Fruit fly (Drosophila melanogaster) whole organism, embryonic: Measurements from ENCODE around the gene kay.

Experiments
- ATbp ChIP-seq: fragments of 200-800 bp; sonication (Bioruptor generic); optimal IDR thresholded peaks from 2 replicates; lab custom pipeline; 2017; ENCODE audit warnings: missing biosample characterization, mild to moderate bottlenecking, missing genetic modification characterization, missing genetic modification reagents
- Abd-B ChIP-seq: fragments of 200-800 bp; sonication (Bioruptor generic); optimal IDR thresholded peaks from 2 replicates; lab custom pipeline; 2018; ENCODE audit warnings: missing biosample characterization, mild to moderate bottlenecking, missing genetic modification characterization, moderate library complexity
- Ada2b ChIP-seq: fragments of 200-800 bp; sonication (Bioruptor generic); IDR thresholded peaks from 2 replicates; pipeline ENCODE4 v1.3.6; 2022; ENCODE audit warnings: missing biosample characterization, missing genetic modification characterization
- Asciz ChIP-seq: fragments of 200-800 bp; sonication (Bioruptor generic); optimal IDR thresholded peaks from 2 replicates; lab custom pipeline; 2017; ENCODE audit warnings: missing biosample characterization, mild to moderate bottlenecking, missing genetic modification characterization, missing genetic modification reagents
- BtbVII ChIP-seq: fragments of 200-800 bp; sonication (Bioruptor generic); optimal IDR thresholded peaks from 3 replicates; lab custom pipeline; 2017; ENCODE audit warnings: missing biosample characterization, mild to moderate bottlenecking, missing genetic modification characterization
- CG10147 ChIP-seq: fragments of 200-800 bp; sonication (Bioruptor generic); optimal IDR thresholded peaks from 2 replicates; lab custom pipeline; 2019; ENCODE audit warnings: missing biosample characterization, mild to moderate bottlenecking, missing genetic modification characterization, moderate library complexity
- CG10321 ChIP-seq: fragments of 200-800 bp; sonication (Bioruptor generic); IDR thresholded peaks from 2 replicates; pipeline ENCODE4 v1.3.6; 2022; ENCODE audit warnings: missing biosample characterization, missing genetic modification characterization
- CG13287 ChIP-seq: fragments of 200-800 bp; sonication (Bioruptor generic); IDR thresholded peaks from 2 replicates; pipeline ENCODE4 v1.3.6; 2022; ENCODE audit warnings: missing biosample characterization, missing genetic modification characterization; ENCODE audit not compliant: partially characterized antibody
- CG14667 ChIP-seq: fragments of 200-800 bp; sonication (Bioruptor generic); IDR thresholded peaks from 2 replicates; pipeline ENCODE4 v1.3.6; 2022; ENCODE audit warnings: missing biosample characterization, missing genetic modification characterization
- CG14710 ChIP-seq: fragments of 200-800 bp; sonication (Bioruptor generic); optimal IDR thresholded peaks from 3 replicates; lab custom pipeline; 2019; ENCODE audit warnings: missing biosample characterization, mild to moderate bottlenecking, missing genetic modification characterization, moderate library complexity
- CG17385 ChIP-seq: fragments of 200-800 bp; sonication (Bioruptor generic); optimal IDR thresholded peaks from 3 replicates; lab custom pipeline; 2018; ENCODE audit warnings: missing biosample characterization, mild to moderate bottlenecking, missing genetic modification characterization
- CG18764 ChIP-seq: fragments of 200-800 bp; sonication (Bioruptor generic); optimal IDR thresholded peaks from 3 replicates; lab custom pipeline; 2016; ENCODE audit warnings: missing biosample characterization, missing genetic modification characterization
- CG30020 ChIP-seq: fragments of 200-800 bp; optimal IDR thresholded peaks from 2 replicates; lab custom pipeline; 2019; ENCODE audit warnings: missing biosample characterization, mild to moderate bottlenecking, missing genetic modification characterization, moderate library complexity
- CG30431 ChIP-seq: fragments of 200-800 bp; sonication (Bioruptor generic); optimal IDR thresholded peaks from 2 replicates; lab custom pipeline; 2017; ENCODE audit warnings: missing biosample characterization, missing genetic modification characterization
- CG3065 ChIP-seq: fragments of 200-800 bp; sonication (Bioruptor generic); optimal IDR thresholded peaks from 2 replicates; lab custom pipeline; 2016; ENCODE audit warnings: missing biosample characterization, missing genetic modification characterization
- CG34224 ChIP-seq: fragments of 200-800 bp; sonication (Bioruptor generic); IDR thresholded peaks from 3 replicates; pipeline ENCODE4 v1.3.6; 2022; ENCODE audit warnings: missing biosample characterization, missing genetic modification characterization; ENCODE audit not compliant: partially characterized antibody
- CG42726 ChIP-seq: fragments of 200-800 bp; sonication (Bioruptor generic); IDR thresholded peaks from 2 replicates; pipeline ENCODE4 v1.3.6; 2022; ENCODE audit warnings: missing biosample characterization, missing genetic modification characterization; ENCODE audit not compliant: partially characterized antibody
- CG6254 ChIP-seq: fragments of 200-800 bp; sonication (Bioruptor generic); optimal IDR thresholded peaks from 3 replicates; lab custom pipeline; 2017; ENCODE audit warnings: mild to moderate bottlenecking, missing biosample characterization, missing genetic modification reagents, missing genetic modification characterization
- CG7357 ChIP-seq: fragments of 200-800 bp; sonication (Bioruptor generic); IDR thresholded peaks from 3 replicates; pipeline ENCODE4 v1.3.6; 2022; ENCODE audit warnings: missing biosample characterization, missing genetic modification characterization
- CG7963 ChIP-seq: fragments of 200-800 bp; sonication (Bioruptor generic); IDR thresholded peaks from 3 replicates; pipeline ENCODE4 v1.3.6; 2022; ENCODE audit warnings: missing biosample characterization, missing genetic modification characterization; ENCODE audit not compliant: partially characterized antibody
- CG9727 ChIP-seq: fragments of 200-800 bp; sonication (Bioruptor generic); optimal IDR thresholded peaks from 3 replicates; lab custom pipeline; 2017; ENCODE audit warnings: missing biosample characterization, mild to moderate bottlenecking, missing genetic modification characterization
- CoRest ChIP-seq: fragments of 200-800 bp; sonication (Bioruptor generic); optimal IDR thresholded peaks from 3 replicates; lab custom pipeline; 2018; ENCODE audit warnings: missing biosample characterization, mild to moderate bottlenecking, missing genetic modification characterization, moderate library complexity
- D19A ChIP-seq: fragments of 200-800 bp; optimal IDR thresholded peaks from 3 replicates; lab custom pipeline; 2019; ENCODE audit warnings: missing biosample characterization, mild to moderate bottlenecking, missing genetic modification characterization, moderate library complexity
- Dll ChIP-seq: fragments of 200-800 bp; sonication (Bioruptor generic); IDR thresholded peaks from 4 replicates; pipeline ENCODE4 v1.3.6; 2022; ENCODE audit warnings: missing biosample characterization, missing genetic modification characterization; ENCODE audit not compliant: partially characterized antibody
- E2f2 ChIP-seq: fragments of 200-800 bp; sonication (Bioruptor generic); IDR thresholded peaks from 2 replicates; pipeline ENCODE4 v1.3.6; 2022; ENCODE audit warnings: missing biosample characterization, missing genetic modification characterization
- Ets97D ChIP-seq: fragments of 200-800 bp; sonication (Bioruptor generic); optimal IDR thresholded peaks from 3 replicates; lab custom pipeline; 2016; ENCODE audit warnings: missing biosample characterization, missing genetic modification characterization
- Fer2 ChIP-seq: fragments of 200-800 bp; sonication (Bioruptor generic); optimal IDR thresholded peaks from 2 replicates; lab custom pipeline; 2018; ENCODE audit warnings: missing biosample characterization, mild to moderate bottlenecking, missing genetic modification characterization, moderate library complexity
- Fer3 ChIP-seq: fragments of 200-800 bp; sonication (Bioruptor generic); optimal IDR thresholded peaks from 2 replicates; lab custom pipeline; 2018; ENCODE audit warnings: missing biosample characterization, mild to moderate bottlenecking, missing genetic modification characterization, moderate library complexity
- Gug ChIP-seq: fragments of 200-800 bp; sonication (Bioruptor generic); IDR thresholded peaks from 4 replicates; pipeline ENCODE4 v1.3.6; 2022; ENCODE audit warnings: missing biosample characterization, missing genetic modification characterization
- Hr78 ChIP-seq, 2 experiments: fragments of 200-800 bp in 1 of 2; fragments of >200 bp in 1 of 2; sonication (Bioruptor generic) in 1 of 2; optimal IDR thresholded peaks; 2 replicates each; lab custom pipeline; 2017 to 2019; ENCODE audit warnings: missing biosample characterization in 2 of 2, missing genetic modification characterization in 2 of 2, mild to moderate bottlenecking in 1 of 2, moderate library complexity in 1 of 2
- Neu2 ChIP-seq: fragments of 200-800 bp; sonication (Bioruptor generic); optimal IDR thresholded peaks from 3 replicates; lab custom pipeline; 2016; ENCODE audit warnings: missing biosample characterization, missing genetic modification characterization, borderline replicate concordance
- Oli ChIP-seq: fragments of 200-800 bp; sonication (Bioruptor generic); optimal IDR thresholded peaks from 2 replicates; lab custom pipeline; 2018; ENCODE audit warnings: missing biosample characterization, mild to moderate bottlenecking, missing genetic modification characterization, moderate library complexity
- Optix ChIP-seq: fragments of 200-800 bp; sonication (Bioruptor generic); IDR thresholded peaks from 3 replicates; pipeline ENCODE4 v1.3.6; 2022; ENCODE audit warnings: missing biosample characterization, missing genetic modification characterization
- Ptx1 ChIP-seq: fragments of 200-800 bp; sonication (Bioruptor generic); IDR thresholded peaks from 2 replicates; pipeline ENCODE4 v1.3.6; 2022; ENCODE audit warnings: missing biosample characterization, missing genetic modification characterization
- Side ChIP-seq: fragments of 200-800 bp; sonication (Bioruptor generic); optimal IDR thresholded peaks from 2 replicates; lab custom pipeline; 2016; ENCODE audit warnings: missing biosample characterization, missing genetic modification characterization
- Spps ChIP-seq: fragments of 200-800 bp; sonication (Bioruptor generic); optimal IDR thresholded peaks from 2 replicates; lab custom pipeline; 2018; ENCODE audit warnings: missing biosample characterization, mild to moderate bottlenecking, missing genetic modification characterization
- ap ChIP-seq: fragments of 200-800 bp; sonication (Bioruptor generic); IDR thresholded peaks from 2 replicates; pipeline ENCODE4 v1.3.6; 2022; ENCODE audit warnings: missing biosample characterization, missing genetic modification characterization
- bab2 ChIP-seq: fragments of 200-800 bp; sonication (Bioruptor generic); optimal IDR thresholded peaks from 2 replicates; lab custom pipeline; 2016; ENCODE audit warnings: missing biosample characterization, missing genetic modification characterization
- cas ChIP-seq: fragments of 200-800 bp; sonication (Bioruptor generic); IDR thresholded peaks from 2 replicates; pipeline ENCODE4 v1.3.6; 2022; ENCODE audit warnings: missing biosample characterization, missing genetic modification characterization
- cato ChIP-seq: fragments of 200-800 bp; sonication (Bioruptor generic); optimal IDR thresholded peaks from 2 replicates; lab custom pipeline; 2016; ENCODE audit warnings: missing biosample characterization, missing genetic modification characterization, borderline replicate concordance
- ci ChIP-seq: fragments of 200-800 bp; sonication (Bioruptor generic); IDR thresholded peaks from 3 replicates; pipeline ENCODE4 v1.3.6; 2022; ENCODE audit warnings: missing biosample characterization, missing genetic modification characterization
- fd3F ChIP-seq: fragments of 200-800 bp; sonication (Bioruptor generic); optimal IDR thresholded peaks from 2 replicates; lab custom pipeline; 2018; ENCODE audit warnings: missing biosample characterization, mild to moderate bottlenecking, missing genetic modification characterization, moderate library complexity
- gcm2 ChIP-seq: fragments of 200-800 bp; sonication (Bioruptor generic); optimal IDR thresholded peaks from 2 replicates; lab custom pipeline; 2016; ENCODE audit warnings: missing biosample characterization, missing genetic modification characterization
- gsb ChIP-seq: fragments of 200-800 bp; sonication (Bioruptor generic); IDR thresholded peaks from 2 replicates; pipeline ENCODE4 v1.3.6; 2022; ENCODE audit warnings: missing biosample characterization, missing genetic modification characterization
- h ChIP-seq: fragments of >200 bp; optimal IDR thresholded peaks from 2 replicates; lab custom pipeline; 2017
- hth ChIP-seq: fragments of >200 bp; optimal IDR thresholded peaks from 2 replicates; lab custom pipeline; 2017; ENCODE audit warnings: inconsistent platforms
- ken ChIP-seq: fragments of 200-800 bp; sonication (Bioruptor generic); IDR thresholded peaks from 3 replicates; pipeline ENCODE4 v1.3.6; 2022; ENCODE audit warnings: missing biosample characterization, missing genetic modification characterization
- pnt ChIP-seq: fragments of 200-800 bp; sonication (Bioruptor generic); optimal IDR thresholded peaks from 3 replicates; lab custom pipeline; 2016; ENCODE audit warnings: missing biosample characterization, missing genetic modification characterization
- sens-2 ChIP-seq: fragments of 200-800 bp; sonication (Bioruptor generic); IDR thresholded peaks from 2 replicates; pipeline ENCODE4 v1.3.6; 2022; ENCODE audit warnings: missing biosample characterization, missing genetic modification characterization
- shn ChIP-seq: fragments of 200-800 bp; sonication (Bioruptor generic); optimal IDR thresholded peaks from 3 replicates; lab custom pipeline; 2016; ENCODE audit warnings: missing biosample characterization, missing genetic modification characterization
- zen ChIP-seq: fragments of 200-800 bp; sonication (Bioruptor generic); optimal IDR thresholded peaks from 3 replicates; lab custom pipeline; 2018; ENCODE audit warnings: missing biosample characterization, mild to moderate bottlenecking, missing genetic modification characterization, moderate library complexity
- zen2 ChIP-seq: fragments of 200-800 bp; sonication (Bioruptor generic); IDR thresholded peaks from 3 replicates; pipeline ENCODE4 v1.3.6; 2022; ENCODE audit warnings: missing biosample characterization, missing genetic modification characterization; ENCODE audit not compliant: partially characterized antibody

The kay gene

DNA sequence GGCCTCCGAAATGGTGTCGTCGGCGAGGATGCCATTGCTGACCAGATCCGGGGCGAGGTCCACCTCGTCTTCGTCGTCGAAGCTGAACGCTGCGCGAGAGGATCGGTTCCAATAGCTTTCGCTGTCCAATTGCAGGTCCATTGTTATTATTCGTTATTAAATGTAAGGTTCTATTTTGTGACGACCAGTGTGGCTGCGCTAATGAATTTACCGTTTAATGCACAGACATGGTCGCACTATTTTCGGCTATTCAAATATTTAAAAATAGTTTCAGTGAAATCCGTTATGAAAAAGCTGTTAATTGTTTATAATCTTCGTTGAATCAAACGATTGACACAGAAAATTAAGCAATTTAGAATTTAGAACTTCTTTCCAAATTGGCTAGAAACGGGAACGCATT lies 50.5 kb downstream of the kay start, which contains the start of gene Vps16B (continued):
- TF ChIP-seq CG17385 (GFP tag; lab: Kevin White, UChicago) (no peak), CG30020 (tag; lab: Kevin White, UChicago) (no peak), CG13287 (GFP tag; lab: Robert Waterston, UW) (peak; percentile 69), CG9727 (GFP tag; lab: Kevin White, UChicago) (no peak), ap (GFP tag; lab: Robert Waterston, UW) (no peak), Optix (no peak), Gug (GFP tag; lab: Robert Waterston, UW) (no peak), CG3065 (GFP tag; lab: Kevin White, UChicago) (no peak), CG10321 (GFP tag; lab: Robert Waterston, UW) (no peak), Fer2 (no peak), zen2 (0 out of 3 replicates have a peak, but pooled peaks have one; percentile 49), Ada2b (GFP tag; lab: Robert Waterston, UW) (no peak), gcm2 (GFP tag; lab: Kevin White, UChicago) (no peak), ken (no peak), CG6254 (GFP tag; lab: Kevin White, UChicago) (no peak), hth (no peak), CG30431 (GFP tag; lab: Kevin White, UChicago) (no peak), cas (GFP tag; lab: Robert Waterston, UW) (no peak), sens-2 (GFP tag; lab: Robert Waterston, UW) (no peak), cato (GFP tag; lab: Kevin White, UChicago) (no peak), gsb (GFP tag; lab: Robert Waterston, UW) (no peak), E2f2 (GFP tag; lab: Robert Waterston, UW) (peak; percentile 71), Dll (GFP tag; lab: Robert Waterston, UW) (peak; percentile 51; the same call in 1 of the 4 replicates), Ets97D (GFP tag; lab: Kevin White, UChicago) (peak; percentile 36), Ptx1 (GFP tag; lab: Robert Waterston, UW) (no peak), D19A (tag; lab: Kevin White, UChicago) (no peak), ci (no peak), Neu2 (GFP tag; lab: Kevin White, UChicago) (no peak), CG14667 (GFP tag; lab: Robert Waterston, UW) (no peak), CG10147 (GFP tag; lab: Kevin White, UChicago) (no peak), zen (tag; lab: Kevin White, UChicago) (no peak), Hr78 (GFP tag; optimal IDR thresholded peaks at IDR 0.05; lab: Kevin White, UChicago) (no peak), pnt (GFP tag; lab: Kevin White, UChicago) (no peak), Fer3 (tag; lab: Kevin White, UChicago) (no peak), ATbp (no peak), CG18764 (no peak), Asciz (GFP tag; lab: Kevin White, UChicago) (no peak), BtbVII (GFP tag; lab: Kevin White, UChicago) (no peak), h (lab: Kevin White, UChicago) (no peak), Spps (tag; lab: Kevin White, UChicago) (no peak), bab2 (GFP tag; lab: Kevin White, UChicago) (no peak), CG42726 (GFP tag; lab: Robert Waterston, UW) (no peak), shn (GFP tag; lab: Kevin White, UChicago) (no peak), CoRest (tag; lab: Kevin White, UChicago) (no peak), CG7357 (GFP tag; lab: Robert Waterston, UW) (no peak), Abd-B (GFP tag; lab: Kevin White, UChicago) (no peak), CG34224 (GFP tag; lab: Robert Waterston, UW) (peak; percentile 41; the same call in 2 of the 3 replicates), Side (GFP tag; lab: Kevin White, UChicago) (no peak), Oli (no peak), fd3F (GFP tag; lab: Kevin White, UChicago) (no peak), CG14710 (tag; lab: Kevin White, UChicago) (peak; percentile 41), CG7963 (no peak)
